Fruit fly (Drosophila melanogaster) whole organism, prepupa: Measurements from ENCODE around the gene Ref1.

Experiments used
- Blimp-1 ChIP-seq: fragments of 200-800 bp; sonication (Bioruptor generic); optimal IDR thresholded peaks from 3 replicates; lab custom pipeline; 2017; ENCODE audit warnings: missing biosample characterization, missing genetic modification characterization, mild to moderate bottlenecking, moderate library complexity, missing genetic modification reagents
- CG10631 ChIP-seq: fragments of 200-800 bp; sonication (Bioruptor generic); optimal IDR thresholded peaks from 2 replicates; lab custom pipeline; 2016; ENCODE audit warnings: missing biosample characterization, missing genetic modification characterization
- CG10669 ChIP-seq: fragments of 200-800 bp; sonication (Bioruptor generic); optimal IDR thresholded peaks from 3 replicates; lab custom pipeline; 2018; ENCODE audit warnings: missing biosample characterization, mild to moderate bottlenecking, missing genetic modification characterization, moderate library complexity
- CG11294 ChIP-seq: fragments of 200-800 bp; sonication (Bioruptor generic); IDR thresholded peaks from 2 replicates; pipeline ENCODE4 v1.3.6; 2022; ENCODE audit warnings: missing biosample characterization, missing genetic modification characterization
- CG15336 ChIP-seq: fragments of 200-800 bp; sonication (Bioruptor generic); IDR thresholded peaks from 2 replicates; pipeline ENCODE4 v1.3.6; 2022; ENCODE audit warnings: missing biosample characterization, missing genetic modification characterization
- CG1621 ChIP-seq: fragments of 200-800 bp; sonication (Bioruptor generic); optimal IDR thresholded peaks from 3 replicates; lab custom pipeline; 2018; ENCODE audit warnings: missing biosample characterization, mild to moderate bottlenecking, missing genetic modification characterization
- CG16779 ChIP-seq: fragments of 200-800 bp; sonication (Bioruptor generic); optimal IDR thresholded peaks from 3 replicates; lab custom pipeline; 2017; ENCODE audit warnings: missing biosample characterization, mild to moderate bottlenecking, missing genetic modification characterization
- CG31627 ChIP-seq: fragments of 200-800 bp; sonication (Bioruptor generic); optimal IDR thresholded peaks from 3 replicates; lab custom pipeline; 2016; ENCODE audit warnings: missing biosample characterization, missing genetic modification characterization
- CG3919 ChIP-seq: fragments of 200-800 bp; sonication (Bioruptor generic); optimal IDR thresholded peaks from 3 replicates; lab custom pipeline; 2016; ENCODE audit warnings: missing biosample characterization, missing genetic modification characterization
- CG6163 ChIP-seq: fragments of 200-800 bp; sonication (Bioruptor generic); IDR thresholded peaks from 3 replicates; pipeline ENCODE4 v1.3.6; 2022; ENCODE audit warnings: missing biosample characterization, missing genetic modification characterization
- CG6276 ChIP-seq: fragments of 200-800 bp; sonication (Bioruptor generic); optimal IDR thresholded peaks from 2 replicates; lab custom pipeline; 2017; ENCODE audit warnings: missing biosample characterization, mild to moderate bottlenecking, missing genetic modification characterization
- CG6808 ChIP-seq: fragments of 200-800 bp; sonication (Bioruptor generic); optimal IDR thresholded peaks from 3 replicates; lab custom pipeline; 2017; ENCODE audit warnings: missing biosample characterization, missing genetic modification characterization, mild to moderate bottlenecking, moderate library complexity, missing genetic modification reagents
- CG6854 ChIP-seq: fragments of 200-800 bp; sonication (Bioruptor generic); optimal IDR thresholded peaks from 2 replicates; lab custom pipeline; 2017; ENCODE audit warnings: missing biosample characterization, mild to moderate bottlenecking, missing genetic modification characterization
- CG8119 ChIP-seq: fragments of 200-800 bp; sonication (Bioruptor generic); IDR thresholded peaks from 3 replicates; pipeline ENCODE4 v1.3.6; 2022; ENCODE audit warnings: missing biosample characterization, missing genetic modification characterization
- CG9139 ChIP-seq: fragments of 200-800 bp; sonication (Bioruptor generic); optimal IDR thresholded peaks from 3 replicates; lab custom pipeline; 2017; ENCODE audit warnings: missing biosample characterization, mild to moderate bottlenecking, missing genetic modification characterization
- Eip75B ChIP-seq: fragments of 200-800 bp; sonication (Bioruptor generic); optimal IDR thresholded peaks from 3 replicates; lab custom pipeline; 2016; ENCODE audit warnings: missing biosample characterization, missing genetic modification characterization
- Eip78C ChIP-seq: fragments of 200-800 bp; sonication (Bioruptor generic); peaks from one replicate; lab custom pipeline; 2016; ENCODE audit warnings: missing biosample characterization, missing genetic modification characterization
- Gug ChIP-seq: fragments of 200-800 bp; sonication (Bioruptor generic); IDR thresholded peaks from 2 replicates; pipeline ENCODE4 v1.3.6; 2022; ENCODE audit warnings: missing biosample characterization, missing genetic modification characterization
- Hr38 ChIP-seq: sonication (Bioruptor generic); optimal IDR thresholded peaks from 2 replicates; lab custom pipeline; 2016; ENCODE audit warnings: missing biosample characterization, missing genetic modification characterization
- Hr39 ChIP-seq: fragments of 200-800 bp; sonication (Bioruptor generic); optimal IDR thresholded peaks from 2 replicates; lab custom pipeline; 2016; ENCODE audit warnings: missing biosample characterization, missing genetic modification characterization
- Smox ChIP-seq: fragments of 200-800 bp; sonication (Bioruptor generic); optimal IDR thresholded peaks from 3 replicates; lab custom pipeline; 2016; ENCODE audit warnings: missing biosample characterization, missing genetic modification characterization
- Sox102F ChIP-seq: fragments of 200-800 bp; sonication (Bioruptor generic); optimal IDR thresholded peaks from 2 replicates; lab custom pipeline; 2016; ENCODE audit warnings: missing biosample characterization, mild to moderate bottlenecking, missing genetic modification characterization
- Sox14 ChIP-seq: fragments of 200-800 bp; sonication (Bioruptor generic); optimal IDR thresholded peaks from 3 replicates; lab custom pipeline; 2016; ENCODE audit warnings: missing biosample characterization, missing genetic modification characterization
- achi ChIP-seq: fragments of 200-800 bp; sonication (Bioruptor generic); optimal IDR thresholded peaks from 3 replicates; lab custom pipeline; 2016; ENCODE audit warnings: missing biosample characterization, missing genetic modification characterization
- acj6 ChIP-seq: fragments of 200-800 bp; sonication (Bioruptor generic); optimal IDR thresholded peaks from 3 replicates; lab custom pipeline; 2016; ENCODE audit warnings: missing biosample characterization, missing genetic modification characterization
- dsx ChIP-seq: fragments of 200-800 bp; optimal IDR thresholded peaks from 3 replicates; lab custom pipeline; 2019; ENCODE audit warnings: missing biosample characterization, mild to moderate bottlenecking, missing genetic modification characterization, moderate library complexity; ENCODE audit not compliant: poor library complexity, severe bottlenecking
- eg ChIP-seq: fragments of 200-800 bp; sonication (Bioruptor generic); IDR thresholded peaks from 3 replicates; pipeline ENCODE4 v1.3.6; 2022; ENCODE audit warnings: missing biosample characterization, missing genetic modification characterization
- esn ChIP-seq: fragments of 200-800 bp; sonication (Bioruptor generic); optimal IDR thresholded peaks from 2 replicates; lab custom pipeline; 2016; ENCODE audit warnings: missing biosample characterization, mild to moderate bottlenecking, missing genetic modification characterization, moderate library complexity
- fd59A ChIP-seq: fragments of 200-800 bp; sonication (Bioruptor generic); optimal IDR thresholded peaks from 2 replicates; lab custom pipeline; 2017; ENCODE audit warnings: missing biosample characterization, mild to moderate bottlenecking, missing genetic modification characterization, missing genetic modification reagents
- fd85E ChIP-seq: fragments of 200-800 bp; sonication (Bioruptor generic); optimal IDR thresholded peaks from 3 replicates; lab custom pipeline; 2016; ENCODE audit warnings: missing biosample characterization, missing genetic modification characterization
- fkh ChIP-seq: fragments of 200-800 bp; sonication (Bioruptor generic); optimal IDR thresholded peaks from 3 replicates; lab custom pipeline; 2017; ENCODE audit warnings: missing biosample characterization, mild to moderate bottlenecking, missing genetic modification characterization, moderate library complexity
- lz ChIP-seq: fragments of 200-800 bp; sonication (Bioruptor generic); optimal IDR thresholded peaks from 3 replicates; lab custom pipeline; 2016; ENCODE audit warnings: missing biosample characterization, missing genetic modification characterization
- salr ChIP-seq, 2 experiments: fragments of 200-800 bp; sonication (Bioruptor generic); optimal IDR thresholded peaks; 3 replicates each; lab custom pipeline; 2016 to 2018; ENCODE audit warnings: missing biosample characterization in 2 of 2, missing genetic modification characterization in 2 of 2, mild to moderate bottlenecking in 1 of 2
- svp ChIP-seq: fragments of 200-800 bp; sonication (Bioruptor generic); peaks from one replicate; lab custom pipeline; 2016; ENCODE audit warnings: missing biosample characterization, missing genetic modification characterization
- topi ChIP-seq: fragments of 200-800 bp; sonication (Bioruptor generic); optimal IDR thresholded peaks from 3 replicates; lab custom pipeline; 2016; ENCODE audit warnings: missing biosample characterization, missing genetic modification characterization

The Ref1 gene

dm6 chr3R:7124109-7124639 lies 44.0 kb upstream of the Ref1 start, which contains the start of the genes Alh and CG10098 (continued):
- TF ChIP-seq acj6: peak; percentile 88
- peak; percentile 76 for TF ChIP-seq Eip75B (GFP tag; lab: Kevin White, UChicago)
- TF ChIP-seq Eip78C: peak; percentile 90
- TF ChIP-seq Sox14 (GFP tag; lab: Kevin White, UChicago): peak; percentile 82
- TF ChIP-seq CG11294: peak; percentile 56; the same call in 1 of the 2 replicates
- no peak for TF ChIP-seq CG16779 (tag; lab: Kevin White, UChicago)
- peak; percentile 89 for TF ChIP-seq lz (GFP tag; lab: Kevin White, UChicago)
- peak; percentile 82 for TF ChIP-seq topi (GFP tag; lab: Kevin White, UChicago)
- peak; percentile 37 for TF ChIP-seq CG6808 (GFP tag; lab: Kevin White, UChicago)
- TF ChIP-seq fd85E (GFP tag; lab: Kevin White, UChicago): no peak
- TF ChIP-seq CG6276 (GFP tag; lab: Kevin White, UChicago): peak; percentile 5
- TF ChIP-seq Hr39 (GFP tag; lab: Kevin White, UChicago): peak; percentile 93
- peak; percentile 72 for TF ChIP-seq CG3919 (GFP tag; lab: Kevin White, UChicago)
- TF ChIP-seq CG8119: peak; percentile 34; the same call in 2 of the 3 replicates
- peak; percentile 93 for TF ChIP-seq fkh (GFP tag; lab: Kevin White, UChicago)
- TF ChIP-seq salr (GFP tag; optimal IDR thresholded peaks at IDR 0.05; lab: Kevin White, UChicago): peak; percentile 61 to 88
- TF ChIP-seq CG31627 (GFP tag; lab: Kevin White, UChicago): peak; percentile 93
- TF ChIP-seq CG1621 (tag; lab: Kevin White, UChicago): peak; percentile 31
- peak; percentile 28 for TF ChIP-seq Blimp-1 (GFP tag; lab: Kevin White, UChicago)
- TF ChIP-seq fd59A (GFP tag; lab: Kevin White, UChicago): peak; percentile 61
- TF ChIP-seq CG15336 (GFP tag; lab: Robert Waterston, UW): peak; percentile 23; the same call in 1 of the 2 replicates

dm6 chr3R:7123699-7124098 lies 43.5 kb upstream of the Ref1 start:
- TF ChIP-seq Hr38 (GFP tag; lab: Kevin White, UChicago): no peak
- no peak for TF ChIP-seq Smox
- TF ChIP-seq fkh (GFP tag; lab: Kevin White, UChicago): peak; percentile 84
- TF ChIP-seq Eip78C: no peak
- TF ChIP-seq eg (GFP tag; lab: Robert Waterston, UW): 0 out of 3 replicates have a peak, but pooled peaks have one; percentile 27
- TF ChIP-seq CG10631 (GFP tag; lab: Kevin White, UChicago): no peak
- no peak for TF ChIP-seq Gug
- TF ChIP-seq dsx (GFP tag; lab: Kevin White, UChicago): peak; percentile 4
- no peak for TF ChIP-seq CG16779 (tag; lab: Kevin White, UChicago)

dm6 chr3R:7123073-7123572 lies 42.9 kb upstream of the Ref1 start:
- no peak for TF ChIP-seq CG6163 (GFP tag; lab: Robert Waterston, UW)
- TF ChIP-seq Eip75B (GFP tag; lab: Kevin White, UChicago): no peak
- TF ChIP-seq achi (GFP tag; lab: Kevin White, UChicago): no peak
- TF ChIP-seq Hr38 (GFP tag; lab: Kevin White, UChicago): no peak
- peak; percentile 13 for TF ChIP-seq CG6276 (GFP tag; lab: Kevin White, UChicago)
- TF ChIP-seq Eip78C: peak; percentile 12

DNA sequence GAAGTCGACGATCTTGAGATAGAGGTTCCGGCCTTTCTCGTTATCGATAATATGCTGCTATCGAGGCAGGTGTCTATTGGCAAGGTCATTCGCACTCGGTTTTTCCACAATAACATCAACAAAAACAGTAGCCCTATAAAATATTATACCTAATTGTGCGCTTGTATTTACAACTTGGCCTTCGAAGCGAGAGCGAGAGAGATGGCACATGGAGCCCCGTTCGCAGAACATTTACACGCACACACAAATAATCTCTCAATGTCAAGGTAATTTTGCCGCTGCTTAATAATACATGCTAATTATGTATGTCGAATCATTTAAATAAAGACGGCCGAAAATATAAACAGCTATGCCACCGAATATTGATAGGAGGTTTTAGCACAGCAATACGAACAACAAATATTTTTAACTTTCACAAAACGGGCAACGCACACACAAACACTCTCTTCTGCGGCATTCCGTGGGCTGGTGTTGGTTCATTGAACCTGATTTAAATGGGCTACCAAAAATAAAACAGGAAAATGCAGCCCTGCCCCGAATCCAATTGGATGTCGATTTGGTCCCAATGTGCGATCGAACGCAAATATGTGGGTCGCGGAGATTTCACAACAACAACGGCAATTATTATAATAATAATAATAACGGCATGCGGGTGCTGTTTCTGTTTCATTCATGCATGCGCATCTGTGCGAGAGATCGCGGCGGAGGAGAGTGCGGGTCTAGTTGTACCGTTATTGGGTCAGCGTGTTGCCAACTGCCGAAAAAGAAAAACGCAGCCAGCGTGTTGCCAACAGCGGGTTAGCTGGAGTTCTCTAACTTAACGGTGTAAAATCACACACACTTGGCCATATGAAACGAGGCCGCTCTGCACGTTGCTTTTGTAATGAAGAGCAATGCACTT lies 42.2 kb upstream of the Ref1 start:
- TF ChIP-seq CG16779 (tag; lab: Kevin White, UChicago) (no peak), CG10669 (GFP tag; lab: Kevin White, UChicago) (no peak), CG6854 (peak; percentile 81), Blimp-1 (GFP tag; lab: Kevin White, UChicago) (peak; percentile 79), Sox102F (peak; percentile 3), fd59A (GFP tag; lab: Kevin White, UChicago) (no peak), CG15336 (GFP tag; lab: Robert Waterston, UW) (0 out of 2 replicates have a peak, but pooled peaks have one; percentile 9), Eip75B (GFP tag; lab: Kevin White, UChicago) (peak; percentile 67), svp (GFP tag; lab: Kevin White, UChicago) (peak; percentile 86), CG9139 (no peak), esn (peak; percentile 16), fkh (GFP tag; lab: Kevin White, UChicago) (peak; percentile 64), Eip78C (peak; percentile 30)
